Fruit fly (Drosophila melanogaster) whole organism, embryonic: ENCODE data around the gene CG4025.

Experiments
- CG10565 ChIP-seq: fragments of 200-800 bp; sonication (Bioruptor generic); optimal IDR thresholded peaks from 3 replicates; lab custom pipeline; 2016; ENCODE audit warnings: missing biosample characterization, mild to moderate bottlenecking, missing genetic modification characterization
- CG10959 ChIP-seq: fragments of 200-800 bp; sonication (Bioruptor generic); IDR thresholded peaks from 2 replicates; pipeline ENCODE4 v1.3.6; 2022; ENCODE audit warnings: missing biosample characterization, missing genetic modification characterization
- CG12104 ChIP-seq: fragments of 200-800 bp; sonication (Bioruptor generic); optimal IDR thresholded peaks from 3 replicates; lab custom pipeline; 2016; ENCODE audit warnings: missing biosample characterization, missing genetic modification characterization
- CG12942 ChIP-seq: fragments of 200-800 bp; sonication (Bioruptor generic); optimal IDR thresholded peaks from 3 replicates; lab custom pipeline; 2016; ENCODE audit warnings: missing biosample characterization, missing genetic modification characterization
- CG17568 ChIP-seq: fragments of 200-800 bp; sonication (Bioruptor generic); optimal IDR thresholded peaks from 2 replicates; lab custom pipeline; 2018; ENCODE audit warnings: missing biosample characterization, mild to moderate bottlenecking, missing genetic modification characterization, moderate library complexity
- CG17829 ChIP-seq: fragments of 200-800 bp; optimal IDR thresholded peaks from 2 replicates; lab custom pipeline; 2019; ENCODE audit warnings: missing biosample characterization, mild to moderate bottlenecking, missing genetic modification characterization, moderate library complexity
- CG18262 ChIP-seq: fragments of 200-800 bp; optimal IDR thresholded peaks from 3 replicates; lab custom pipeline; 2019; ENCODE audit warnings: missing biosample characterization, mild to moderate bottlenecking, missing genetic modification characterization, moderate library complexity
- CG1832 ChIP-seq: fragments of 200-800 bp; sonication (Bioruptor generic); optimal IDR thresholded peaks from 2 replicates; lab custom pipeline; 2017; ENCODE audit warnings: missing biosample characterization, mild to moderate bottlenecking, missing genetic modification characterization, inconsistent platforms
- CG32532 ChIP-seq: fragments of 200-800 bp; sonication (Bioruptor generic); IDR thresholded peaks from 2 replicates; pipeline ENCODE4 v1.3.6; 2022; ENCODE audit warnings: missing biosample characterization, missing genetic modification characterization
- CG32767 ChIP-seq: fragments of 200-800 bp; sonication (Bioruptor generic); IDR thresholded peaks from 2 replicates; pipeline ENCODE4 v1.3.6; 2022; ENCODE audit warnings: missing biosample characterization, missing genetic modification characterization
- CG32772 ChIP-seq: fragments of 200-800 bp; sonication (Bioruptor generic); IDR thresholded peaks from 2 replicates; pipeline ENCODE4 v1.3.6; 2022; ENCODE audit warnings: missing biosample characterization, missing genetic modification characterization
- CG6854 ChIP-seq: fragments of 200-800 bp; sonication (Bioruptor generic); optimal IDR thresholded peaks from 3 replicates; lab custom pipeline; 2017; ENCODE audit warnings: missing biosample characterization, mild to moderate bottlenecking, missing genetic modification characterization
- CG9727 ChIP-seq: fragments of 200-800 bp; sonication (Bioruptor generic); optimal IDR thresholded peaks from 3 replicates; lab custom pipeline; 2017; ENCODE audit warnings: missing biosample characterization, mild to moderate bottlenecking, missing genetic modification characterization
- CG9932 ChIP-seq: fragments of 200-800 bp; sonication (Bioruptor generic); IDR thresholded peaks from 2 replicates; pipeline ENCODE4 v1.3.6; 2022; ENCODE audit warnings: missing biosample characterization, missing genetic modification characterization
- Chrac-16 ChIP-seq: fragments of 200-800 bp; sonication (Bioruptor generic); optimal IDR thresholded peaks from 3 replicates; lab custom pipeline; 2016; ENCODE audit warnings: missing biosample characterization, missing genetic modification characterization
- CrebB ChIP-seq: fragments of 200-800 bp; sonication (Bioruptor generic); optimal IDR thresholded peaks from 3 replicates; lab custom pipeline; 2018; ENCODE audit warnings: missing biosample characterization, mild to moderate bottlenecking, missing genetic modification characterization
- Ets97D ChIP-seq: fragments of 200-800 bp; sonication (Bioruptor generic); optimal IDR thresholded peaks from 3 replicates; lab custom pipeline; 2016; ENCODE audit warnings: missing biosample characterization, missing genetic modification characterization
- Fer2 ChIP-seq: fragments of 200-800 bp; sonication (Bioruptor generic); optimal IDR thresholded peaks from 2 replicates; lab custom pipeline; 2018; ENCODE audit warnings: missing biosample characterization, mild to moderate bottlenecking, missing genetic modification characterization, moderate library complexity
- HmgD ChIP-seq: fragments of 200-800 bp; sonication (Bioruptor generic); optimal IDR thresholded peaks from 3 replicates; lab custom pipeline; 2016; ENCODE audit warnings: missing biosample characterization, missing genetic modification characterization
- MBD-R2 ChIP-seq: fragments of 200-800 bp; sonication (Bioruptor generic); IDR thresholded peaks from 2 replicates; pipeline ENCODE4 v1.3.6; 2022; ENCODE audit warnings: missing biosample characterization, missing genetic modification characterization
- Mad ChIP-seq: fragments of 200-800 bp; sonication (Bioruptor generic); optimal IDR thresholded peaks from 2 replicates; lab custom pipeline; 2016; ENCODE audit warnings: missing biosample characterization, missing genetic modification characterization
- Nf-YA ChIP-seq: fragments of 200-800 bp; sonication (Bioruptor generic); IDR thresholded peaks from 2 replicates; pipeline ENCODE4 v1.3.6; 2022; ENCODE audit warnings: missing biosample characterization, missing genetic modification characterization
- Nf-YC ChIP-seq: fragments of 200-800 bp; optimal IDR thresholded peaks from 3 replicates; lab custom pipeline; 2019; ENCODE audit warnings: missing biosample characterization, mild to moderate bottlenecking, missing genetic modification characterization, moderate library complexity
- Sox102F ChIP-seq: fragments of 200-800 bp; sonication (Bioruptor generic); optimal IDR thresholded peaks from 2 replicates; lab custom pipeline; 2018; ENCODE audit warnings: missing biosample characterization, mild to moderate bottlenecking, missing genetic modification characterization, moderate library complexity
- Taf1 ChIP-seq: fragments of 200-800 bp; sonication (Bioruptor generic); IDR thresholded peaks from 2 replicates; pipeline ENCODE4 v1.3.6; 2022; ENCODE audit warnings: missing biosample characterization, missing genetic modification characterization
- ap ChIP-seq: fragments of 200-800 bp; sonication (Bioruptor generic); IDR thresholded peaks from 2 replicates; pipeline ENCODE4 v1.3.6; 2022; ENCODE audit warnings: missing biosample characterization, missing genetic modification characterization
- ara ChIP-seq: fragments of 200-800 bp; sonication (Bioruptor generic); IDR thresholded peaks from 2 replicates; pipeline ENCODE4 v1.3.6; 2022; ENCODE audit warnings: missing biosample characterization, missing genetic modification characterization
- az2 ChIP-seq: fragments of 200-800 bp; sonication (Bioruptor generic); optimal IDR thresholded peaks from 3 replicates; lab custom pipeline; 2016; ENCODE audit warnings: missing biosample characterization, missing genetic modification characterization
- bsh ChIP-seq, 2 experiments: fragments of 200-800 bp; sonication (Bioruptor generic); optimal IDR thresholded peaks; 2 replicates each; lab custom pipeline; 2017 to 2018; ENCODE audit warnings: mild to moderate bottlenecking in 2 of 2, missing biosample characterization in 2 of 2, missing genetic modification characterization in 2 of 2, moderate library complexity in 1 of 2
- dmrt11E ChIP-seq: fragments of 200-800 bp; sonication (Bioruptor generic); optimal IDR thresholded peaks from 3 replicates; lab custom pipeline; 2018; ENCODE audit warnings: missing biosample characterization, mild to moderate bottlenecking, missing genetic modification characterization, moderate library complexity
- emc ChIP-seq: fragments of 200-800 bp; sonication (Bioruptor generic); optimal IDR thresholded peaks from 2 replicates; lab custom pipeline; 2016; ENCODE audit warnings: missing biosample characterization, missing genetic modification characterization
- en ChIP-seq: fragments of 200-800 bp; sonication (Bioruptor generic); optimal IDR thresholded peaks from 2 replicates; lab custom pipeline; 2016; ENCODE audit warnings: missing biosample characterization, missing genetic modification characterization
- esg ChIP-seq: fragments of 200-800 bp; sonication (Bioruptor generic); conservative IDR thresholded peaks from 2 replicates; pipeline ENCODE4 v1.3.6; 2022; ENCODE audit warnings: missing biosample characterization, missing genetic modification characterization
- fu2 ChIP-seq: fragments of 200-800 bp; sonication (Bioruptor generic); optimal IDR thresholded peaks from 2 replicates; lab custom pipeline; 2016; ENCODE audit warnings: missing biosample characterization, missing genetic modification characterization
- grau ChIP-seq: fragments of 200-800 bp; optimal IDR thresholded peaks from 3 replicates; lab custom pipeline; 2019; ENCODE audit warnings: missing biosample characterization, mild to moderate bottlenecking, missing genetic modification characterization, moderate library complexity
- hth ChIP-seq: fragments of >200 bp; optimal IDR thresholded peaks from 2 replicates; lab custom pipeline; 2017; ENCODE audit warnings: inconsistent platforms
- ind ChIP-seq: fragments of 200-800 bp; sonication (Bioruptor generic); optimal IDR thresholded peaks from 3 replicates; lab custom pipeline; 2016; ENCODE audit warnings: missing biosample characterization, missing genetic modification characterization
- inv ChIP-seq: fragments of 200-800 bp; sonication (Bioruptor generic); IDR thresholded peaks from 2 replicates; pipeline ENCODE4 v1.3.6; 2022; ENCODE audit warnings: missing biosample characterization, missing genetic modification characterization; ENCODE audit not compliant: partially characterized antibody
- mam ChIP-seq: fragments of 200-800 bp; sonication (Bioruptor generic); optimal IDR thresholded peaks from 3 replicates; lab custom pipeline; 2016; ENCODE audit warnings: missing biosample characterization, missing genetic modification characterization
- nerfin-1 ChIP-seq: fragments of 200-800 bp; sonication (Bioruptor generic); optimal IDR thresholded peaks from 3 replicates; lab custom pipeline; 2019; ENCODE audit warnings: missing biosample characterization, mild to moderate bottlenecking, missing genetic modification characterization, moderate library complexity
- nom ChIP-seq: fragments of 200-800 bp; sonication (Bioruptor generic); optimal IDR thresholded peaks from 2 replicates; lab custom pipeline; 2017; ENCODE audit warnings: missing biosample characterization, missing genetic modification characterization, mild to moderate bottlenecking, moderate library complexity, missing genetic modification reagents
- otp ChIP-seq: fragments of 200-800 bp; sonication (Bioruptor generic); IDR thresholded peaks from 3 replicates; pipeline ENCODE4, ENCODE4 v1.3.6; 2022; ENCODE audit warnings: missing biosample characterization, missing genetic modification characterization
- pfk ChIP-seq: fragments of 200-800 bp; sonication (Bioruptor generic); optimal IDR thresholded peaks from 2 replicates; lab custom pipeline; 2018; ENCODE audit warnings: missing biosample characterization, mild to moderate bottlenecking, missing genetic modification characterization, moderate library complexity
- ro ChIP-seq: fragments of 200-800 bp; sonication (Bioruptor generic); IDR thresholded peaks from 2 replicates; pipeline ENCODE4 v1.3.6; 2022; ENCODE audit warnings: missing biosample characterization, missing genetic modification characterization
- seq ChIP-seq: fragments of 200-800 bp; sonication (Bioruptor generic); IDR thresholded peaks from 2 replicates; pipeline ENCODE4 v1.3.6; 2022; ENCODE audit warnings: missing biosample characterization, missing genetic modification characterization
- trh ChIP-seq: fragments of 200-800 bp; sonication (Bioruptor generic); optimal IDR thresholded peaks from 2 replicates; lab custom pipeline; 2016; ENCODE audit warnings: missing biosample characterization, missing genetic modification characterization
- ttk ChIP-seq: fragments of 200-800 bp; sonication (Bioruptor generic); IDR thresholded peaks from 2 replicates; pipeline ENCODE4 v2.1.2; 2022; ENCODE audit warnings: missing biosample characterization, missing genetic modification characterization
- unc-4 ChIP-seq: fragments of 200-800 bp; sonication (Bioruptor generic); IDR thresholded peaks from 2 replicates; pipeline ENCODE4 v1.3.6; 2022; ENCODE audit warnings: missing biosample characterization, missing genetic modification characterization; ENCODE audit not compliant: partially characterized antibody
- zf30C ChIP-seq: fragments of 200-800 bp; sonication (Bioruptor generic); optimal IDR thresholded peaks from 3 replicates; lab custom pipeline; 2018; ENCODE audit warnings: missing biosample characterization, mild to moderate bottlenecking, missing genetic modification characterization
- zfh2 ChIP-seq: fragments of 200-800 bp; sonication (Bioruptor generic); optimal IDR thresholded peaks from 2 replicates; lab custom pipeline; 2016; ENCODE audit warnings: missing biosample characterization, missing genetic modification characterization

CG4025 gene

dm6 chrX:2123965-2124688 is 47.4 kb downstream of the CG4025 start (continued):
- TF ChIP-seq en (GFP tag; lab: Kevin White, UChicago) (peak; percentile 40), az2 (GFP tag; lab: Kevin White, UChicago) (peak; percentile 94), pfk (GFP tag; lab: Kevin White, UChicago) (peak; percentile 94), nom (GFP tag; lab: Kevin White, UChicago) (peak; percentile 90), fu2 (GFP tag; lab: Kevin White, UChicago) (peak; percentile 81), CG1832 (GFP tag; lab: Kevin White, UChicago) (peak; percentile 21), CG10565 (GFP tag; lab: Kevin White, UChicago) (peak; percentile 80), Nf-YC (tag; lab: Kevin White, UChicago) (peak; percentile 89), zf30C (GFP tag; lab: Kevin White, UChicago) (peak; percentile 35), ttk (GFP tag; lab: Robert Waterston, UW) (peak; percentile 55), ro (GFP tag; lab: Robert Waterston, UW) (peak; percentile 90), Sox102F (GFP tag; lab: Kevin White, UChicago) (peak; percentile 97), ap (GFP tag; lab: Robert Waterston, UW) (peak; percentile 84), Chrac-16 (GFP tag; lab: Kevin White, UChicago) (peak; percentile 92), trh (GFP tag; lab: Kevin White, UChicago) (peak; percentile 86), CG32772 (GFP tag; lab: Robert Waterston, UW) (peak; percentile 90), CG18262 (peak; percentile 100), CG17568 (GFP tag; lab: Kevin White, UChicago) (peak; percentile 82), mam (peak; percentile 88), bsh (GFP tag; optimal IDR thresholded peaks at IDR 0.05; lab: Kevin White, UChicago) (peak; percentile 80 to 96), nerfin-1 (peak; percentile 96), Mad (peak; percentile 60), esg (GFP tag; lab: Robert Waterston, UW) (peak; percentile 91), CrebB (tag; lab: Kevin White, UChicago) (peak; percentile 73), emc (GFP tag; lab: Kevin White, UChicago) (peak; percentile 39), CG10959 (GFP tag; lab: Robert Waterston, UW) (peak; percentile 90), CG12942 (GFP tag; lab: Kevin White, UChicago) (peak; percentile 93), seq (GFP tag; lab: Robert Waterston, UW) (peak; percentile 84), dmrt11E (tag; lab: Kevin White, UChicago) (peak; percentile 99), unc-4 (GFP tag; lab: Robert Waterston, UW) (no peak), CG32767 (GFP tag; lab: Robert Waterston, UW) (no peak; the same call in 1 of the 2 replicates), CG9932 (GFP tag; lab: Robert Waterston, UW) (peak; percentile 92), HmgD (no peak), Ets97D (GFP tag; lab: Kevin White, UChicago) (peak; percentile 27), hth (lab: Kevin White, UChicago) (peak; percentile 20), CG6854 (GFP tag; lab: Kevin White, UChicago) (peak; percentile 98), grau (tag; lab: Kevin White, UChicago) (peak; percentile 98), otp (peak; percentile 81; the same call in 2 of the 3 replicates), CG12104 (GFP tag; lab: Kevin White, UChicago) (peak; percentile 97), zfh2 (GFP tag; lab: Kevin White, UChicago) (peak; percentile 86), inv (GFP tag; lab: Robert Waterston, UW) (peak; percentile 29; the same call in 1 of the 2 replicates), Fer2 (peak; percentile 92), Taf1 (GFP tag; lab: Robert Waterston, UW) (peak; percentile 77), CG17829 (tag; lab: Kevin White, UChicago) (peak; percentile 98), MBD-R2 (peak; percentile 68), CG32532 (GFP tag; lab: Robert Waterston, UW) (peak; percentile 93), ind (GFP tag; lab: Kevin White, UChicago) (peak; percentile 97), CG9727 (GFP tag; lab: Kevin White, UChicago) (peak; percentile 99), Nf-YA (GFP tag; lab: Robert Waterston, UW) (peak; percentile 66; the same call in 1 of the 2 replicates), ara (GFP tag; lab: Robert Waterston, UW) (peak; percentile 90)
